Worm (Caenorhabditis elegans) whole organism, late embryonic: ENCODE data around the gene dnpp-1.

ENCODE experiments used
- F13H6.1 ChIP-seq: sonication (generic microtip); optimal IDR thresholded peaks from 2 replicates; lab custom pipeline; 2016; ENCODE audit warnings: missing genetic modification characterization, missing compliant biosample characterization
- K09A11.1 ChIP-seq: sonication (generic microtip); optimal IDR thresholded peaks from 2 replicates; lab custom pipeline; 2017; ENCODE audit warnings: antibody characterized with exemption, mild to moderate bottlenecking, missing genetic modification characterization, missing compliant biosample characterization; ENCODE audit not compliant: insufficient read depth
- T23F11.4 ChIP-seq: fragments of 200-800 bp; sonication (Bioruptor generic); optimal IDR thresholded peaks from 2 replicates; lab custom pipeline; 2018; ENCODE audit warnings: mild to moderate bottlenecking, missing genetic modification characterization, missing compliant biosample characterization
- ahr-1 ChIP-seq: sonication (generic microtip); optimal IDR thresholded peaks from 2 replicates; lab custom pipeline; 2016; ENCODE audit warnings: missing genetic modification characterization, missing compliant biosample characterization
- ama-1 ChIP-seq: fragments of 150-350 bp; optimal IDR thresholded peaks from 2 replicates; lab custom pipeline; 2014
- ceh-14 ChIP-seq: sonication (generic microtip); optimal IDR thresholded peaks from 2 replicates; lab custom pipeline; 2016; ENCODE audit warnings: missing genotype, missing genetic modification characterization, missing compliant biosample characterization
- ceh-19 ChIP-seq: fragments of 200-800 bp; sonication (Bioruptor generic); optimal IDR thresholded peaks from 2 replicates; lab custom pipeline; 2018; ENCODE audit warnings: mild to moderate bottlenecking, missing genetic modification characterization, missing compliant biosample characterization
- ceh-2 ChIP-seq: sonication (generic microtip); optimal IDR thresholded peaks from 2 replicates; lab custom pipeline; 2016; ENCODE audit warnings: missing genotype, missing genetic modification characterization, missing compliant biosample characterization
- ceh-22 ChIP-seq: sonication (generic microtip); optimal IDR thresholded peaks from 2 replicates; lab custom pipeline; 2017; ENCODE audit warnings: missing biosample characterization, missing genetic modification characterization
- ceh-30 ChIP-seq: fragments of 150-350 bp; optimal IDR thresholded peaks from 2 replicates; lab custom pipeline; 2014; ENCODE audit warnings: missing biosample characterization, missing genetic modification characterization
- ceh-31 ChIP-seq: sonication (generic microtip); optimal IDR thresholded peaks from 2 replicates; lab custom pipeline; 2016; ENCODE audit warnings: missing genetic modification characterization, missing compliant biosample characterization
- ceh-34 ChIP-seq: sonication (generic microtip); optimal IDR thresholded peaks from 2 replicates; lab custom pipeline; 2016; ENCODE audit warnings: mild to moderate bottlenecking, missing genetic modification characterization, missing compliant biosample characterization
- ceh-45 ChIP-seq: fragments of 200-800 bp; sonication (Bioruptor generic); IDR thresholded peaks from 2 replicates; pipeline ENCODE4 v1.3.6; 2022; ENCODE audit warnings: missing genetic modification reagents, missing genetic modification characterization, missing compliant biosample characterization
- ceh-6 ChIP-seq: fragments of 200-800 bp; sonication (Bioruptor generic); optimal IDR thresholded peaks from 2 replicates; lab custom pipeline; 2018; ENCODE audit warnings: mild to moderate bottlenecking, missing genetic modification characterization, missing compliant biosample characterization
- ceh-9 ChIP-seq: sonication (generic microtip); optimal IDR thresholded peaks from 2 replicates; lab custom pipeline; 2016; ENCODE audit warnings: mild to moderate bottlenecking, missing genetic modification characterization, inconsistent platforms, missing compliant biosample characterization
- che-1 ChIP-seq: sonication (generic microtip); optimal IDR thresholded peaks from 2 replicates; lab custom pipeline; 2016; ENCODE audit warnings: mild to moderate bottlenecking, missing genetic modification characterization, missing compliant biosample characterization
- dmd-4 ChIP-seq: sonication (generic microtip); optimal IDR thresholded peaks from 2 replicates; lab custom pipeline; 2016; ENCODE audit warnings: borderline replicate concordance, missing genetic modification characterization, missing compliant biosample characterization
- dve-1 ChIP-seq: sonication (generic microtip); optimal IDR thresholded peaks from 2 replicates; lab custom pipeline; 2017; ENCODE audit warnings: antibody characterized with exemption, mild to moderate bottlenecking, missing genetic modification characterization, missing compliant biosample characterization
- elt-2 ChIP-seq: sonication (generic microtip); optimal IDR thresholded peaks from 2 replicates; lab custom pipeline; 2016; ENCODE audit warnings: missing genetic modification reagents, missing genetic modification characterization, missing compliant biosample characterization
- ets-4 ChIP-seq: sonication (generic microtip); optimal IDR thresholded peaks from 2 replicates; lab custom pipeline; 2016; ENCODE audit warnings: missing genetic modification characterization, missing compliant biosample characterization
- fax-1 ChIP-seq: sonication (generic microtip); optimal IDR thresholded peaks from 2 replicates; lab custom pipeline; 2016; ENCODE audit warnings: missing genotype, missing genetic modification characterization, missing compliant biosample characterization
- fkh-10 ChIP-seq: fragments of 150-350 bp; optimal IDR thresholded peaks from 2 replicates; lab custom pipeline; 2014; ENCODE audit warnings: missing biosample characterization, missing genetic modification reagents, missing genetic modification characterization
- fkh-6 ChIP-seq: sonication (generic microtip); optimal IDR thresholded peaks from 2 replicates; lab custom pipeline; 2016; ENCODE audit warnings: missing genetic modification characterization, missing compliant biosample characterization
- hlh-13 ChIP-seq: fragments of 200-800 bp; sonication (Bioruptor generic); optimal IDR thresholded peaks from 2 replicates; lab custom pipeline; 2018; ENCODE audit warnings: mild to moderate bottlenecking, missing genetic modification characterization, missing compliant biosample characterization
- hlh-30 ChIP-seq: sonication (generic microtip); optimal IDR thresholded peaks from 2 replicates; lab custom pipeline; 2017; ENCODE audit warnings: antibody characterized with exemption, missing genetic modification characterization, missing compliant biosample characterization; ENCODE audit not compliant: insufficient read depth
- hlh-8 ChIP-seq: sonication (generic microtip); optimal IDR thresholded peaks from 2 replicates; lab custom pipeline; 2016; ENCODE audit warnings: missing genotype, missing genetic modification characterization, missing compliant biosample characterization
- lim-6 ChIP-seq: sonication (generic microtip); optimal IDR thresholded peaks from 2 replicates; lab custom pipeline; 2016; ENCODE audit warnings: missing genetic modification characterization, missing compliant biosample characterization
- mec-3 ChIP-seq: sonication (generic microtip); optimal IDR thresholded peaks from 2 replicates; lab custom pipeline; 2016; ENCODE audit warnings: borderline replicate concordance, missing genetic modification characterization, missing compliant biosample characterization
- nfya-1 ChIP-seq: sonication (generic microtip); optimal IDR thresholded peaks from 2 replicates; lab custom pipeline; 2017; ENCODE audit warnings: missing genetic modification characterization, mild to moderate bottlenecking, missing compliant biosample characterization, antibody characterized with exemption, moderate library complexity
- npax-4 ChIP-seq: sonication (generic microtip); optimal IDR thresholded peaks from 2 replicates; lab custom pipeline; 2016; ENCODE audit warnings: missing genetic modification characterization, missing compliant biosample characterization
- odd-2 ChIP-seq: sonication (generic microtip); optimal IDR thresholded peaks from 2 replicates; lab custom pipeline; 2017; ENCODE audit warnings: antibody characterized with exemption, mild to moderate bottlenecking, missing genetic modification characterization, missing compliant biosample characterization
- pat-9 ChIP-seq: fragments of 200-800 bp; sonication (Bioruptor generic); optimal IDR thresholded peaks from 2 replicates; lab custom pipeline; 2018; ENCODE audit warnings: mild to moderate bottlenecking, missing genetic modification characterization, moderate library complexity, missing compliant biosample characterization
- pha-2 ChIP-seq: sonication (generic microtip); optimal IDR thresholded peaks from 2 replicates; lab custom pipeline; 2017; ENCODE audit warnings: mild to moderate bottlenecking, missing genetic modification characterization, missing compliant biosample characterization
- pqm-1 ChIP-seq: sonication (generic microtip); optimal IDR thresholded peaks from 2 replicates; lab custom pipeline; 2016; ENCODE audit warnings: missing genetic modification characterization, missing compliant biosample characterization
- pros-1 ChIP-seq: fragments of 150-350 bp; optimal IDR thresholded peaks from 2 replicates; lab custom pipeline; 2014; ENCODE audit warnings: missing biosample characterization, missing genetic modification reagents, missing genetic modification characterization
- rnt-1 ChIP-seq: sonication (generic microtip); optimal IDR thresholded peaks from 2 replicates; lab custom pipeline; 2016; ENCODE audit warnings: missing genetic modification characterization, missing compliant biosample characterization
- sdc-2 ChIP-seq: sonication (generic microtip); optimal IDR thresholded peaks from 2 replicates; lab custom pipeline; 2016; ENCODE audit warnings: missing genotype, missing genetic modification characterization, missing compliant biosample characterization
- sox-2 ChIP-seq: fragments of 200-800 bp; sonication (Bioruptor generic); IDR thresholded peaks from 2 replicates; pipeline ENCODE4 v1.3.6; 2022; ENCODE audit warnings: missing genetic modification reagents, missing genetic modification characterization, missing compliant biosample characterization
- tbx-2 ChIP-seq: sonication (generic microtip); optimal IDR thresholded peaks from 2 replicates; lab custom pipeline; 2016; ENCODE audit warnings: missing genetic modification characterization, missing compliant biosample characterization
- tbx-7 ChIP-seq: sonication (generic microtip); optimal IDR thresholded peaks from 2 replicates; lab custom pipeline; 2016; ENCODE audit warnings: missing genotype, missing genetic modification characterization, missing compliant biosample characterization
- ttx-3 ChIP-seq: sonication (generic microtip); optimal IDR thresholded peaks from 2 replicates; lab custom pipeline; 2016; ENCODE audit warnings: missing genetic modification reagents, missing genetic modification characterization, missing compliant biosample characterization
- unc-42 ChIP-seq: sonication (generic microtip); optimal IDR thresholded peaks from 2 replicates; lab custom pipeline; 2016; ENCODE audit warnings: missing genotype, missing genetic modification characterization, missing compliant biosample characterization
- unc-55 ChIP-seq: sonication (generic microtip); optimal IDR thresholded peaks from 2 replicates; lab custom pipeline; 2017; ENCODE audit warnings: missing biosample characterization, missing genetic modification reagents, missing genetic modification characterization
- unc-86 ChIP-seq: sonication (generic microtip); optimal IDR thresholded peaks from 2 replicates; lab custom pipeline; 2016; ENCODE audit warnings: missing genetic modification characterization, missing compliant biosample characterization
- zip-5 ChIP-seq: sonication (generic microtip); optimal IDR thresholded peaks from 2 replicates; lab custom pipeline; 2016; ENCODE audit warnings: missing genetic modification characterization, missing compliant biosample characterization
- ztf-16 ChIP-seq: sonication (generic microtip); optimal IDR thresholded peaks from 2 replicates; lab custom pipeline; 2017; ENCODE audit warnings: missing genetic modification characterization, missing compliant biosample characterization

The dnpp-1 gene

ce11 chrIII:5855637-5856179, 7.9 kb downstream of the dnpp-1 start, which contains the start of the genes cct-6 and alh-9 (continued):
- TF ChIP-seq F13H6.1 (no peak), fkh-10 (GFP tag; lab: Kevin White, UChicago) (no peak), ttx-3 (no peak), mec-3 (no peak), pqm-1 (no peak), ahr-1 (tag; lab: Kevin White, UChicago) (no peak), ets-4 (peak; percentile 60), tbx-2 (tag; lab: Kevin White, UChicago) (peak; percentile 19)

- TF ChIP-seq lim-6 (no peak), ceh-34 (tag; lab: Kevin White, UChicago) (no peak), zip-5 (tag; lab: Kevin White, UChicago) (no peak), hlh-13 (GFP tag; lab: Kevin White, UChicago) (no peak), pros-1 (no peak), tbx-2 (tag; lab: Kevin White, UChicago) (peak; percentile 14), che-1 (tag; lab: Kevin White, UChicago) (no peak), pat-9 (tag; lab: Kevin White, UChicago) (no peak), ama-1 (lab: Kevin White, UChicago) (no peak), unc-86 (tag; lab: Kevin White, UChicago) (no peak), ets-4 (peak; percentile 93), elt-2 (tag; lab: Kevin White, UChicago) (peak; percentile 11), fax-1 (tag; lab: Kevin White, UChicago) (peak; percentile 7), ceh-22 (tag; lab: Kevin White, UChicago) (no peak), tbx-7 (tag; lab: Kevin White, UChicago) (no peak), ceh-31 (tag; lab: Kevin White, UChicago) (peak; percentile 70), K09A11.1 (tag; lab: Kevin White, UChicago) (no peak), dmd-4 (tag; lab: Kevin White, UChicago) (no peak), rnt-1 (tag; lab: Kevin White, UChicago) (no peak), ceh-30 (tag; lab: Kevin White, UChicago) (no peak), ceh-9 (tag; lab: Kevin White, UChicago) (no peak), odd-2 (tag; lab: Kevin White, UChicago) (no peak), ztf-16 (tag; lab: Kevin White, UChicago) (no peak), nfya-1 (tag; lab: Kevin White, UChicago) (no peak), fkh-6 (no peak), ceh-14 (tag; lab: Kevin White, UChicago) (peak; percentile 9), T23F11.4 (GFP tag; lab: Kevin White, UChicago) (no peak), ceh-19 (GFP tag; lab: Kevin White, UChicago) (no peak), ahr-1 (tag; lab: Kevin White, UChicago) (no peak), unc-55 (GFP tag; lab: Kevin White, UChicago) (no peak), sdc-2 (no peak), ceh-2 (tag; lab: Kevin White, UChicago) (no peak), npax-4 (tag; lab: Kevin White, UChicago) (no peak), unc-42 (tag; lab: Kevin White, UChicago) (peak; percentile 34), ceh-45 (GFP tag; lab: Robert Waterston, UW) (no peak), ceh-6 (GFP tag; lab: Kevin White, UChicago) (no peak), hlh-30 (tag; lab: Kevin White, UChicago) (no peak), dve-1 (tag; lab: Kevin White, UChicago) (no peak), pha-2 (no peak), hlh-8 (tag; lab: Kevin White, UChicago) (peak; percentile 7), sox-2 (GFP tag; lab: Robert Waterston, UW) (no peak), mec-3 (no peak)
- TF ChIP-seq, all 69 proteins: peak for 8
Observed at ce11 chrIII:5853240-5853639, 10.4 kb downstream of the dnpp-1 start, which contains the start of gene ddx-23. Gene ddx-23, minus strand, starts transcription at chrIII:5853269.
